ENCODE assay signal across 1 fruit fly cellular context in the genomic region with DNA sequence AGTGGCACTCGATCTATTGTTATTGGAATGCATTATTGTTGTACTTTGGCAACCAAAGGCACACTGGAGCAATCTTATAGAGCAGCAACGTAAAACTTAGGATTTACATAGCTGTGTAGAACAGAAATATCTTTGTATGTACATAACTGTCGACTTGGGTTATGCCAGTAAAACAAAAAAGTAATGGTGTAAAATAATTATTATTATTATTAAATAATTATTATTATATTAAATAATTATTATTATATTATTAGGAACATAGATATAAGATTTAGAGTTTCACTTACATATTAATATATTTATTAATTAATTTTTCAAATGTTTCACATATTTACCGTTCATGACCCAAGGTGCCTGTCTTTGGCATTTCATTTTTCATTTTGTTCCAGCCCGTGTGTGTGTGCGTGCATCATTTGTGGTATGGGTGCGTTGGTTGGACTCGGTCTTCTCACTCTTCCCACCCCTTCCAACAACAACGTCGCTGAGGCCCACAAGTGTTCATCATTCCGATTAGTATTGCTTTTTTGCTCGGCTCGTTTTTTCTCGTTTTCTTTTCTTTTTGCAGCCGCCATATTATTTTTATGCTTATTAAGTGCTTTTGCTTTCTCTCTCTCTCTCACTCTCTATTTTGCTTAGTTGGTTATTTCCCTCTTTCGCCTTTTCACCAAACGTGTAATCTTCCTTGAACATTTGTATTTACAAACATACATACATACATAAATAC.
TF ChIP-seq lines count a peak whose summit lies in the region.

No protein-coding gene starts in this region.

TF ChIP-seq in whole organism, embryonic, 481 proteins besides CTCF, POLR2A, EP300 and RAD21 (continued from another document and continues in another):
- TF ChIP-seq CG2116 (GFP tag; optimal IDR thresholded peaks at IDR 0.05; lab: Kevin White, UChicago) = peak; percentile 77
- TF ChIP-seq CG18619 (GFP tag; optimal IDR thresholded peaks at IDR 0.05; lab: Kevin White, UChicago) = peak; percentile 99
- TF ChIP-seq CG16813 (GFP tag; IDR thresholded peaks at IDR 0.05; lab: Robert Waterston, UW; ENCODE audit: partially characterized antibody) = peak; percentile 37
- TF ChIP-seq CG6272 (GFP tag; IDR thresholded peaks at IDR 0.05; lab: Robert Waterston, UW) = peak; percentile 85
- peak; percentile 99 for TF ChIP-seq CG13424 (tag; optimal IDR thresholded peaks at IDR 0.05; lab: Kevin White, UChicago)
- TF ChIP-seq CG12071 (GFP tag; optimal IDR thresholded peaks at IDR 0.05; lab: Kevin White, UChicago) = peak; percentile 83
- peak; percentile 98 for TF ChIP-seq Usf (GFP tag; optimal IDR thresholded peaks at IDR 0.05; lab: Kevin White, UChicago)
- TF ChIP-seq CHES-1-like (GFP tag; optimal IDR thresholded peaks at IDR 0.05; lab: Kevin White, UChicago) = peak; percentile 82
- TF ChIP-seq danr (GFP tag; IDR thresholded peaks at IDR 0.05; lab: Robert Waterston, UW) = peak; percentile 91
- TF ChIP-seq CG18011 (GFP tag; optimal IDR thresholded peaks at IDR 0.05; lab: Kevin White, UChicago) = peak; percentile 74
- TF ChIP-seq dm (GFP tag; optimal IDR thresholded peaks at IDR 0.05; lab: Kevin White, UChicago) = peak; percentile 16
- TF ChIP-seq Fer1 (GFP tag; optimal IDR thresholded peaks at IDR 0.05; lab: Kevin White, UChicago) = peak; percentile 97
- TF ChIP-seq CG11723 (GFP tag; optimal IDR thresholded peaks at IDR 0.05; lab: Kevin White, UChicago) = peak; percentile 94
- peak; percentile 94 for TF ChIP-seq YL-1 (GFP tag; optimal IDR thresholded peaks at IDR 0.05; lab: Kevin White, UChicago)
- peak; percentile 95 for TF ChIP-seq Vsx1 (GFP tag; optimal IDR thresholded peaks at IDR 0.05; lab: Kevin White, UChicago)
- peak; percentile 97 for TF ChIP-seq lab (GFP tag; optimal IDR thresholded peaks at IDR 0.05; lab: Kevin White, UChicago)
- TF ChIP-seq Dek (tag; optimal IDR thresholded peaks at IDR 0.05; lab: Kevin White, UChicago) = peak; percentile 96
- peak; percentile 22; the same call in 1 of the 3 replicates for TF ChIP-seq sr (GFP tag; IDR thresholded peaks at IDR 0.05; lab: Robert Waterston, UW)
- TF ChIP-seq MTF-1 (GFP tag; optimal IDR thresholded peaks at IDR 0.05; lab: Kevin White, UChicago; ENCODE audit: borderline replicate concordance) = peak; percentile 85
- TF ChIP-seq knrl (GFP tag; IDR thresholded peaks at IDR 0.05; lab: Robert Waterston, UW; ENCODE audit: partially characterized antibody) = peak; percentile 44; the same call in 2 of the 3 replicates
- TF ChIP-seq sna (GFP tag; IDR thresholded peaks at IDR 0.05; lab: Robert Waterston, UW; ENCODE audit: partially characterized antibody) = no peak
- peak; percentile 2 for TF ChIP-seq cad (GFP tag; optimal IDR thresholded peaks at IDR 0.05; lab: Kevin White, UChicago)
- peak; percentile 29; the same call in 1 of the 2 replicates for TF ChIP-seq inv (GFP tag; IDR thresholded peaks at IDR 0.05; lab: Robert Waterston, UW; ENCODE audit: partially characterized antibody)
- TF ChIP-seq Xbp1 (GFP tag; optimal IDR thresholded peaks at IDR 0.05; lab: Kevin White, UChicago) = peak; percentile 93
- peak; percentile 66; the same call in 1 of the 2 replicates for TF ChIP-seq Nf-YA (GFP tag; IDR thresholded peaks at IDR 0.05; lab: Robert Waterston, UW)
- TF ChIP-seq CG42726 (GFP tag; IDR thresholded peaks at IDR 0.05; lab: Robert Waterston, UW; ENCODE audit: partially characterized antibody) = no peak
- TF ChIP-seq Adf1 (GFP tag; IDR thresholded peaks at IDR 0.05; lab: Robert Waterston, UW) = no peak
- TF ChIP-seq MBD-R2 (GFP tag; IDR thresholded peaks at IDR 0.05; lab: Robert Waterston, UW) = peak; percentile 68
- TF ChIP-seq Ptx1 (GFP tag; IDR thresholded peaks at IDR 0.05; lab: Robert Waterston, UW) = peak; percentile 95
- peak; percentile 76 for TF ChIP-seq Dad (GFP tag; optimal IDR thresholded peaks at IDR 0.05; lab: Kevin White, UChicago)
- TF ChIP-seq Stat92E (GFP tag; optimal IDR thresholded peaks at IDR 0.05; lab: Kevin White, UChicago) = peak in 1 of 3 experiments; percentile 94
- TF ChIP-seq vfl (GFP tag; optimal IDR thresholded peaks at IDR 0.05; lab: Kevin White, UChicago) = peak; percentile 68
- TF ChIP-seq CG1602 (GFP tag; optimal IDR thresholded peaks at IDR 0.05; lab: Kevin White, UChicago) = peak; percentile 95
- TF ChIP-seq CG10462 (GFP tag; optimal IDR thresholded peaks at IDR 0.05; lab: Kevin White, UChicago) = peak; percentile 86
- TF ChIP-seq Nf-YB (GFP tag; optimal IDR thresholded peaks at IDR 0.05; lab: Kevin White, UChicago) = peak; percentile 75
- peak; percentile 99 for TF ChIP-seq Oli (tag; optimal IDR thresholded peaks at IDR 0.05; lab: Kevin White, UChicago)
- no peak for TF ChIP-seq Doc3 (GFP tag; IDR thresholded peaks at IDR 0.05; lab: Robert Waterston, UW; ENCODE audit: partially characterized antibody)
- TF ChIP-seq CG6254 (GFP tag; optimal IDR thresholded peaks at IDR 0.05; lab: Kevin White, UChicago) = peak; percentile 95
- TF ChIP-seq CG31388 (GFP tag; optimal IDR thresholded peaks at IDR 0.05; lab: Kevin White, UChicago) = peak; percentile 90
- TF ChIP-seq CG4820 (GFP tag; optimal IDR thresholded peaks at IDR 0.05; lab: Kevin White, UChicago) = peak; percentile 94
- peak; percentile 97 for TF ChIP-seq CG4424 (GFP tag; optimal IDR thresholded peaks at IDR 0.05; lab: Kevin White, UChicago)
- peak; percentile 54 for TF ChIP-seq CG13624 (GFP tag; optimal IDR thresholded peaks at IDR 0.05; lab: Kevin White, UChicago)
- peak; percentile 41 for TF ChIP-seq bigmax (GFP tag; optimal IDR thresholded peaks at IDR 0.05; lab: Kevin White, UChicago)
- TF ChIP-seq BtbVII (GFP tag; optimal IDR thresholded peaks at IDR 0.05; lab: Kevin White, UChicago) = peak; percentile 98
- TF ChIP-seq CG11085 (GFP tag; IDR thresholded peaks at IDR 0.05; lab: Robert Waterston, UW) = peak; percentile 85
- TF ChIP-seq Lpt (GFP tag; optimal IDR thresholded peaks at IDR 0.05; lab: Kevin White, UChicago) = no peak
- peak; percentile 87 for TF ChIP-seq fd102C (GFP tag; optimal IDR thresholded peaks at IDR 0.05; lab: Kevin White, UChicago)
- TF ChIP-seq CG9609 (GFP tag; optimal IDR thresholded peaks at IDR 0.05; lab: Kevin White, UChicago) = peak; percentile 88
- TF ChIP-seq TFAM (GFP tag; optimal IDR thresholded peaks at IDR 0.05; lab: Kevin White, UChicago) = no peak
- peak; percentile 91 for TF ChIP-seq CG12155 (GFP tag; optimal IDR thresholded peaks at IDR 0.05; lab: Kevin White, UChicago)
- TF ChIP-seq zfh1 (GFP tag; IDR thresholded peaks at IDR 0.05; lab: Robert Waterston, UW) = peak; percentile 92
- peak; percentile 72 for TF ChIP-seq Oaz (GFP tag; IDR thresholded peaks at IDR 0.05; lab: Robert Waterston, UW)
- TF ChIP-seq otp (GFP tag; IDR thresholded peaks at IDR 0.05; lab: Robert Waterston, UW) = peak; percentile 81; the same call in 2 of the 3 replicates
- TF ChIP-seq zen2 (GFP tag; IDR thresholded peaks at IDR 0.05; lab: Robert Waterston, UW; ENCODE audit: partially characterized antibody) = no peak
- no peak for TF ChIP-seq lov (optimal IDR thresholded peaks at IDR 0.05; lab: Kevin White, UChicago)
- TF ChIP-seq lov (GFP tag; IDR thresholded peaks at IDR 0.05; lab: Robert Waterston, UW) = peak; percentile 75; the same call in 1 of the 3 replicates
- peak; percentile 85 for TF ChIP-seq CG8765 (GFP tag; IDR thresholded peaks at IDR 0.05; lab: Robert Waterston, UW)
- TF ChIP-seq Ravus (GFP tag; IDR thresholded peaks at IDR 0.05; lab: Robert Waterston, UW) = peak; percentile 84
- peak; percentile 73 for TF ChIP-seq CG1792 (GFP tag; optimal IDR thresholded peaks at IDR 0.05; lab: Kevin White, UChicago)
- peak; percentile 93 for TF ChIP-seq CG17912 (GFP tag; optimal IDR thresholded peaks at IDR 0.05; lab: Kevin White, UChicago)
- peak; percentile 79 for TF ChIP-seq Awh (GFP tag; IDR thresholded peaks at IDR 0.05; lab: Robert Waterston, UW)
- TF ChIP-seq CG1832 (GFP tag; optimal IDR thresholded peaks at IDR 0.05; lab: Kevin White, UChicago) = peak; percentile 21
- no peak for TF ChIP-seq pzg (GFP tag; optimal IDR thresholded peaks at IDR 0.05; lab: Kevin White, UChicago)
- TF ChIP-seq CG11695 (GFP tag; IDR thresholded peaks at IDR 0.05; lab: Robert Waterston, UW) = peak; percentile 96
- peak; percentile 89; the same call in 2 of the 3 replicates for TF ChIP-seq CG34422 (GFP tag; IDR thresholded peaks at IDR 0.05; lab: Robert Waterston, UW)
- TF ChIP-seq sens (GFP tag; lab: Kevin White, UChicago) = peak; percentile 94
- peak; percentile 81 for TF ChIP-seq Deaf1 (tag; optimal IDR thresholded peaks at IDR 0.05; lab: Kevin White, UChicago)
- TF ChIP-seq MESR4 (GFP tag; optimal IDR thresholded peaks at IDR 0.05; lab: Kevin White, UChicago) = no peak
- TF ChIP-seq insv (GFP tag; optimal IDR thresholded peaks at IDR 0.05; lab: Kevin White, UChicago) = peak in 1 of 2 experiments; percentile 86
- peak; percentile 90 for TF ChIP-seq Med (GFP tag; lab: Kevin White, UChicago)
- TF ChIP-seq Optix (GFP tag; IDR thresholded peaks at IDR 0.05; lab: Robert Waterston, UW) = peak; percentile 93
- TF ChIP-seq eyg (GFP tag; optimal IDR thresholded peaks at IDR 0.05; lab: Kevin White, UChicago) = peak; percentile 67
- TF ChIP-seq CG9727 (GFP tag; optimal IDR thresholded peaks at IDR 0.05; lab: Kevin White, UChicago) = peak; percentile 99
- peak; percentile 94 for TF ChIP-seq ac (GFP tag; optimal IDR thresholded peaks at IDR 0.05; lab: Kevin White, UChicago)
- TF ChIP-seq B-H2 (GFP tag; optimal IDR thresholded peaks at IDR 0.05; lab: Kevin White, UChicago) = peak; percentile 94
- peak; percentile 85 for TF ChIP-seq H2.0 (GFP tag; IDR thresholded peaks at IDR 0.05; lab: Robert Waterston, UW)
- peak; percentile 87 for TF ChIP-seq CG14667 (GFP tag; IDR thresholded peaks at IDR 0.05; lab: Robert Waterston, UW)
- no peak for TF ChIP-seq kni (GFP tag; optimal IDR thresholded peaks at IDR 0.05; lab: Kevin White, UChicago)
- peak; percentile 89 for TF ChIP-seq al (GFP tag; IDR thresholded peaks at IDR 0.05; lab: Robert Waterston, UW)
- TF ChIP-seq Nf-YC (tag; optimal IDR thresholded peaks at IDR 0.05; lab: Kevin White, UChicago) = peak; percentile 89
- TF ChIP-seq repo (GFP tag; optimal IDR thresholded peaks at IDR 0.05; lab: Kevin White, UChicago) = peak; percentile 67
- TF ChIP-seq dmrt99B (tag; optimal IDR thresholded peaks at IDR 0.05; lab: Kevin White, UChicago) = peak; percentile 99
- TF ChIP-seq CG15696 (tag; optimal IDR thresholded peaks at IDR 0.05; lab: Kevin White, UChicago) = peak; percentile 98
- TF ChIP-seq tap (tag; optimal IDR thresholded peaks at IDR 0.05; lab: Kevin White, UChicago) = peak; percentile 96
- TF ChIP-seq z (GFP tag; IDR thresholded peaks at IDR 0.05; lab: Robert Waterston, UW) = no peak
- TF ChIP-seq Antp (GFP tag; optimal IDR thresholded peaks at IDR 0.05; lab: Kevin White, UChicago) = peak; percentile 90
- TF ChIP-seq gt (GFP tag; IDR thresholded peaks at IDR 0.05; lab: Robert Waterston, UW) = peak; percentile 83
- TF ChIP-seq CG10565 (GFP tag; optimal IDR thresholded peaks at IDR 0.05; lab: Kevin White, UChicago) = peak; percentile 80
- peak; percentile 90 for TF ChIP-seq ranshi (GFP tag; IDR thresholded peaks at IDR 0.05; lab: Robert Waterston, UW)
- no peak for TF ChIP-seq eve (GFP tag; optimal IDR thresholded peaks at IDR 0.05; lab: Kevin White, UChicago)
- TF ChIP-seq maf-S (GFP tag; optimal IDR thresholded peaks at IDR 0.05; lab: Kevin White, UChicago) = peak; percentile 59
- TF ChIP-seq Bdp1 (GFP tag; optimal IDR thresholded peaks at IDR 0.05; lab: Kevin White, UChicago) = peak; percentile 60
- peak; percentile 96 for TF ChIP-seq CG17385 (GFP tag; optimal IDR thresholded peaks at IDR 0.05; lab: Kevin White, UChicago)
- peak; percentile 96 for TF ChIP-seq trem (tag; optimal IDR thresholded peaks at IDR 0.05; lab: Kevin White, UChicago)
- peak; percentile 72 for TF ChIP-seq pb (GFP tag; optimal IDR thresholded peaks at IDR 0.05; lab: Kevin White, UChicago)
- TF ChIP-seq CG16779 (GFP tag; IDR thresholded peaks at IDR 0.05; lab: Robert Waterston, UW) = peak; percentile 62; the same call in 1 of the 2 replicates
- peak; percentile 98 for TF ChIP-seq CG17829 (tag; optimal IDR thresholded peaks at IDR 0.05; lab: Kevin White, UChicago)
- TF ChIP-seq CG17361 (GFP tag; IDR thresholded peaks at IDR 0.05; lab: Robert Waterston, UW) = peak; percentile 100
- TF ChIP-seq CG6683 (GFP tag; optimal IDR thresholded peaks at IDR 0.05; lab: Kevin White, UChicago) = peak; percentile 96
- peak; percentile 91 for TF ChIP-seq CG1529 (GFP tag; optimal IDR thresholded peaks at IDR 0.05; lab: Kevin White, UChicago)
- TF ChIP-seq prd (optimal IDR thresholded peaks at IDR 0.05; lab: Kevin White, UChicago) = no peak
- peak; percentile 95 for TF ChIP-seq prd (GFP tag; IDR thresholded peaks at IDR 0.05; lab: Robert Waterston, UW)
- peak in 1 of 2 experiments; percentile 92 for TF ChIP-seq Hr78 (GFP tag; optimal IDR thresholded peaks at IDR 0.05; lab: Kevin White, UChicago)
- no peak for TF ChIP-seq nerfin-2 (GFP tag; IDR thresholded peaks at IDR 0.05; lab: Robert Waterston, UW; ENCODE audit: partially characterized antibody)
- TF ChIP-seq CG11456 (GFP tag; IDR thresholded peaks at IDR 0.05; lab: Robert Waterston, UW) = peak; percentile 93
- TF ChIP-seq Opbp (GFP tag; IDR thresholded peaks at IDR 0.05; lab: Robert Waterston, UW; ENCODE audit: partially characterized antibody) = no peak
- TF ChIP-seq CG7839 (tag; optimal IDR thresholded peaks at IDR 0.05; lab: Kevin White, UChicago) = peak; percentile 99
- peak; percentile 99 for TF ChIP-seq CG33557 (GFP tag; optimal IDR thresholded peaks at IDR 0.05; lab: Kevin White, UChicago)
- peak; percentile 95 for TF ChIP-seq sug (tag; optimal IDR thresholded peaks at IDR 0.05; lab: Kevin White, UChicago)
- TF ChIP-seq gcm2 (GFP tag; optimal IDR thresholded peaks at IDR 0.05; lab: Kevin White, UChicago) = peak; percentile 69
- no peak for TF ChIP-seq HmgD (GFP tag; optimal IDR thresholded peaks at IDR 0.05; lab: Kevin White, UChicago)
- TF ChIP-seq CG33213 (GFP tag; optimal IDR thresholded peaks at IDR 0.05; lab: Kevin White, UChicago) = peak; percentile 59
- peak; percentile 55; the same call in 1 of the 3 replicates for TF ChIP-seq hb (GFP tag; IDR thresholded peaks at IDR 0.05; lab: Robert Waterston, UW; ENCODE audit: partially characterized antibody)
- TF ChIP-seq HHEX (GFP tag; optimal IDR thresholded peaks at IDR 0.05; lab: Kevin White, UChicago) = peak; percentile 97
- peak; percentile 79; the same call in 2 of the 3 replicates for TF ChIP-seq CG2199 (GFP tag; IDR thresholded peaks at IDR 0.05; lab: Robert Waterston, UW)
- TF ChIP-seq CG9876 (GFP tag; optimal IDR thresholded peaks at IDR 0.05; lab: Kevin White, UChicago) = peak; percentile 66
- TF ChIP-seq CG9437 (GFP tag; optimal IDR thresholded peaks at IDR 0.05; lab: Kevin White, UChicago) = peak; percentile 96
- TF ChIP-seq CG11247 (GFP tag; IDR thresholded peaks at IDR 0.05; lab: Robert Waterston, UW) = peak; percentile 89
- TF ChIP-seq salm (tag; optimal IDR thresholded peaks at IDR 0.05; lab: Kevin White, UChicago) = peak; percentile 96
